Worm (Caenorhabditis elegans) whole organism, L4/young adult: ENCODE data around the gene W03B1.3.
"Not testable (repeated sequence)": the region's sequence is repeated elsewhere in the genome, so short reads cannot be mapped to it uniquely, and the experiment has no call there.

Source experiments
- W03F9.2 ChIP-seq: fragments of 150-350 bp; optimal IDR thresholded peaks from 2 replicates; lab custom pipeline; 2014; ENCODE audit warnings: missing biosample characterization, missing genetic modification characterization
- dao-5 ChIP-seq: sonication (generic microtip); optimal IDR thresholded peaks from 2 replicates; lab custom pipeline; 2016; ENCODE audit warnings: missing genotype, missing genetic modification characterization, moderate library complexity, missing compliant biosample characterization
- him-1 ChIP-seq: sonication (generic microtip); optimal IDR thresholded peaks from 2 replicates; lab custom pipeline; 2016; ENCODE audit warnings: missing genotype, missing genetic modification reagents, missing genetic modification characterization, missing compliant biosample characterization

DNA sequence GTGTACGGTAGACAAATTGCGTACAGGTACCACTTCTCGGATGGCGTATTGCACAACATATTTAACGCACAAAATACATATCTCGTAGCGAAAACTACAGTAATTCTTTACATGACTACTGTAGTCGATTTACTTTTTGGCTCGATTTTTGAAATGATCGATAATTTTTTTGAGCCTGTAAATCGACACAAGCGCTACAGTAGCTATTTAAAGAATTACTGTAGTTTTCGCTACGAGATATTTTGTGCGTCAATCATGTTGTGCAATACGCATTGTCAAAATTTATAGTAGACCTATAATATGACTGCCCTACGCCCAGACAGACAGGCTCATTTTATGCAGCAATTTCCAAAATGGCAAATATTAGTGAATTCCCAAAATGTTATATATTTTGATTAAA lies 12.1 kb upstream of the W03B1.3 start, which contains the start of gene W03B1.5:
- TF ChIP-seq W03F9.2 (tag; lab: Kevin White, UChicago); him-1 (tag; lab: Kevin White, UChicago); dao-5: not testable (repeated sequence)
